Worm (Caenorhabditis elegans): ENCODE results near the gene F46B3.16.

ce11 chrV:20681824-20682223 is 47.4 kb downstream of the F46B3.16 start:
- TF ChIP-seq ztf-4 (tag; optimal IDR thresholded peaks at IDR 0.05), result no peak
- TF ChIP-seq elt-3 (tag; optimal IDR thresholded peaks at IDR 0.05), result no peak
- TF ChIP-seq blmp-1 (tag; optimal IDR thresholded peaks at IDR 0.05; ENCODE audit: insufficient read depth), result no peak
- TF ChIP-seq lin-11 (tag; optimal IDR thresholded peaks at IDR 0.05), result no peak
- no peak for TF ChIP-seq lin-13 (GFP tag; optimal IDR thresholded peaks at IDR 0.05)
- TF ChIP-seq nhr-6 (tag; optimal IDR thresholded peaks at IDR 0.05), result no peak
- no peak for TF ChIP-seq skn-1 (tag; optimal IDR thresholded peaks at IDR 0.05)
- TF ChIP-seq R02D3.7 (tag; optimal IDR thresholded peaks at IDR 0.05), result no peak
- no peak for TF ChIP-seq ZK546.5 (tag; optimal IDR thresholded peaks at IDR 0.05)
- TF ChIP-seq lin-39 (tag; optimal IDR thresholded peaks at IDR 0.05), result no peak
- TF ChIP-seq lsy-2 (tag; optimal IDR thresholded peaks at IDR 0.05), result no peak
- TF ChIP-seq nhr-12 (tag; optimal IDR thresholded peaks at IDR 0.05), result no peak
- TF ChIP-seq nhr-11 (tag; optimal IDR thresholded peaks at IDR 0.05), result no peak
- no peak for TF ChIP-seq sma-9 (GFP tag; optimal IDR thresholded peaks at IDR 0.05)
- TF ChIP-seq sma-9 (tag; optimal IDR thresholded peaks at IDR 0.05), result no peak

All from whole organism, L2 larva.